Worm (Caenorhabditis elegans) whole organism, L4 larva: Measurements from ENCODE around the gene B0432.11.

Experiments used
- F26F4.8 ChIP-seq: fragments of 200-800 bp; sonication (Bioruptor generic); conservative IDR thresholded peaks from 2 replicates; pipeline ENCODE4 v1.3.6; 2022; ENCODE audit warnings: missing genetic modification characterization, missing compliant biosample characterization
- F44E2.7 ChIP-seq: fragments of 200-800 bp; sonication (Bioruptor generic); IDR thresholded peaks from 2 replicates; pipeline ENCODE4 v2.1.2; 2022; ENCODE audit warnings: missing genetic modification characterization, missing compliant biosample characterization
- F49E8.2 ChIP-seq: sonication (generic microtip); optimal IDR thresholded peaks from 2 replicates; lab custom pipeline; 2016; ENCODE audit warnings: missing compliant biosample characterization, mild to moderate bottlenecking, missing genetic modification characterization, borderline replicate concordance
- Y105C5A.15 ChIP-seq: fragments of 200-800 bp; sonication (Bioruptor generic); IDR thresholded peaks from 2 replicates; pipeline ENCODE4 v1.3.6; 2022; ENCODE audit warnings: missing genetic modification characterization, missing compliant biosample characterization
- ZK546.5 ChIP-seq, 2 experiments: sonication (generic microtip); optimal IDR thresholded peaks; 2 replicates each; lab custom pipeline; 2017; ENCODE audit warnings: missing biosample characterization in 2 of 2, missing genetic modification characterization in 2 of 2
- ceh-62 ChIP-seq: sonication (generic microtip); optimal IDR thresholded peaks from 2 replicates; lab custom pipeline; 2017; ENCODE audit warnings: missing biosample characterization, missing genetic modification characterization
- ctbp-1 ChIP-seq: fragments of 200-800 bp; sonication (Bioruptor generic); IDR thresholded peaks from 2 replicates; pipeline ENCODE4 v1.3.6; 2022; ENCODE audit warnings: missing genetic modification reagents, missing genetic modification characterization, missing compliant biosample characterization
- daf-19 ChIP-seq: fragments of 200-800 bp; sonication (Bioruptor generic); conservative IDR thresholded peaks from 2 replicates; pipeline ENCODE4 v1.3.6; 2022; ENCODE audit warnings: missing genetic modification characterization, missing compliant biosample characterization
- daf-8 ChIP-seq: fragments of 200-800 bp; sonication (Bioruptor generic); IDR thresholded peaks from 2 replicates; pipeline ENCODE4 v1.3.6; 2022; ENCODE audit warnings: missing genetic modification characterization, missing compliant biosample characterization
- dmd-6 ChIP-seq: fragments of 200-800 bp; sonication (Bioruptor generic); IDR thresholded peaks from 2 replicates; pipeline ENCODE4 v1.3.6; 2022; ENCODE audit warnings: missing genetic modification reagents, missing genetic modification characterization, missing compliant biosample characterization
- dmd-9 ChIP-seq: fragments of 200-800 bp; sonication (Bioruptor generic); IDR thresholded peaks from 2 replicates; pipeline ENCODE4 v1.3.6; 2022; ENCODE audit warnings: missing genetic modification reagents, missing genetic modification characterization, missing compliant biosample characterization
- dve-1 ChIP-seq: sonication (generic microtip); optimal IDR thresholded peaks from 2 replicates; lab custom pipeline; 2017; ENCODE audit warnings: antibody characterized with exemption, mild to moderate bottlenecking, missing genetic modification characterization, missing compliant biosample characterization; ENCODE audit not compliant: insufficient read depth
- hlh-30 ChIP-seq: sonication (generic microtip); optimal IDR thresholded peaks from 2 replicates; lab custom pipeline; 2017; ENCODE audit warnings: antibody characterized with exemption, mild to moderate bottlenecking, missing genetic modification characterization, missing compliant biosample characterization; ENCODE audit not compliant: insufficient read depth
- lim-7 ChIP-seq: fragments of 200-800 bp; sonication (Bioruptor generic); IDR thresholded peaks from 2 replicates; pipeline ENCODE4 v1.3.6; 2022; ENCODE audit warnings: missing genetic modification characterization, missing compliant biosample characterization
- lin-15B ChIP-seq: fragments of 150-350 bp; sonication (generic microtip); optimal IDR thresholded peaks from 3 replicates; lab custom pipeline; 2014; ENCODE audit warnings: missing biosample characterization, missing genetic modification characterization
- lin-39 ChIP-seq: fragments of 150-350 bp; optimal IDR thresholded peaks from 2 replicates; lab custom pipeline; 2014; ENCODE audit warnings: missing biosample characterization, missing genetic modification reagents, missing genetic modification characterization
- lir-3 ChIP-seq: sonication (generic microtip); optimal IDR thresholded peaks from 2 replicates; lab custom pipeline; 2016; ENCODE audit warnings: mild to moderate bottlenecking, missing genetic modification characterization, missing compliant biosample characterization
- lsy-2 ChIP-seq, 2 experiments: fragments of 150-350 bp in 1 of 2; sonication (generic microtip) in 1 of 2; optimal IDR thresholded peaks; 2 replicates each; lab custom pipeline; 2014 to 2017; ENCODE audit warnings: missing biosample characterization in 2 of 2, missing genetic modification characterization in 2 of 2
- madf-5 ChIP-seq, 2 experiments: fragments of 200-800 bp; sonication (Bioruptor generic); IDR thresholded peaks; 2 replicates each; pipeline ENCODE4 v1.3.6; 2022; ENCODE audit warnings: missing compliant biosample characterization in 2 of 2, missing genetic modification characterization in 2 of 2
- nhr-10 ChIP-seq: fragments of 150-350 bp; optimal IDR thresholded peaks from 2 replicates; lab custom pipeline; 2014; ENCODE audit warnings: missing biosample characterization, missing genetic modification characterization
- nhr-11 ChIP-seq: fragments of 150-350 bp; optimal IDR thresholded peaks from 2 replicates; lab custom pipeline; 2014; ENCODE audit warnings: missing biosample characterization, missing genetic modification characterization
- nhr-111 ChIP-seq: fragments of 200-800 bp; sonication (Bioruptor generic); optimal IDR thresholded peaks from 2 replicates; lab custom pipeline; 2018; ENCODE audit warnings: mild to moderate bottlenecking, missing genetic modification characterization, missing compliant biosample characterization
- nhr-48 ChIP-seq: sonication (generic microtip); optimal IDR thresholded peaks from 2 replicates; lab custom pipeline; 2016; ENCODE audit warnings: mild to moderate bottlenecking, missing genetic modification characterization, missing compliant biosample characterization
- php-3 ChIP-seq: fragments of 200-800 bp; sonication (Bioruptor generic); IDR thresholded peaks from 2 replicates; pipeline ENCODE4 v1.3.6; 2022; ENCODE audit warnings: missing genetic modification reagents, missing genetic modification characterization, missing compliant biosample characterization
- saeg-2 ChIP-seq: fragments of 200-800 bp; sonication (Bioruptor generic); IDR thresholded peaks from 2 replicates; pipeline ENCODE4 v1.3.6; 2022; ENCODE audit warnings: missing genetic modification reagents, missing genetic modification characterization, missing compliant biosample characterization
- sdz-12 ChIP-seq: fragments of 200-800 bp; sonication (Bioruptor generic); optimal IDR thresholded peaks from 2 replicates; lab custom pipeline; 2018; ENCODE audit warnings: mild to moderate bottlenecking, missing genetic modification characterization, missing compliant biosample characterization
- tra-1 ChIP-seq: fragments of 200-800 bp; sonication (Bioruptor generic); IDR thresholded peaks from 2 replicates; pipeline ENCODE4 v1.3.6; 2022; ENCODE audit warnings: missing genetic modification reagents, missing genetic modification characterization, missing compliant biosample characterization
- unc-62 ChIP-seq, 3 experiments: fragments of 150-350 bp in 1 of 3; sonication (generic microtip); optimal IDR thresholded peaks in 2 of 3; peaks in 1 of 3; 1 replicate in 1 of 3; 2 replicates in 2 of 3; lab custom pipeline; 2014 to 2017; ENCODE audit warnings: missing biosample characterization in 3 of 3, missing genetic modification characterization in 3 of 3, missing genetic modification reagents in 3 of 3, missing genotype in 1 of 3
- zfp-2 ChIP-seq: sonication (generic microtip); optimal IDR thresholded peaks from 2 replicates; lab custom pipeline; 2016; ENCODE audit warnings: mild to moderate bottlenecking, missing genetic modification characterization, missing compliant biosample characterization
- ztf-11 ChIP-seq: fragments of 150-350 bp; optimal IDR thresholded peaks from 2 replicates; lab custom pipeline; 2014; ENCODE audit warnings: missing biosample characterization, missing genetic modification characterization

Gene B0432.11

DNA sequence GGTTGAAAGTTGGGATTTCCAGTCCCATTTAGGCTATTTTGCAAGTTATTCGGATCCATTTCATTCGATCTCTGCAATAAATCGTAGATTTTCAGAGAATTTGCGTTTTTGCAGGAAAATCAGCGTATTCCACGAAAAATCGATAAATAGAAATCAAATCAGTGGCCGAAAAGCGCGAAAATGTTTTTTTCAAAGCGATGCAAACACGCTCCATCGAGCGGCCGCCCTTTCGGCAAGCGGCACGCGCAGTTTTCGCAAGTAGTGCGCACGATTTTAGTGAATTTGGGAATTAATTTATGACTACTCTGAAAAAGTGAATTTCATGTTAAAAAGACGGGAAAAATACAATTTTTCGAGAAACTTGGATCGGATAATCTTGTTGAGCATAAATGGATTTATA lies 39.4 kb downstream of the B0432.11 start (continued):
- TF ChIP-seq daf-19 (GFP tag; lab: Robert Waterston, UW) (peak; percentile 75; the same call in 1 of the 2 replicates), tra-1 (GFP tag; lab: Robert Waterston, UW) (peak; percentile 81), lin-39 (no peak), ZK546.5 (tag; optimal IDR thresholded peaks at IDR 0.05; lab: Kevin White, UChicago) (peak in 1 of 2 experiments; percentile 48), Y105C5A.15 (GFP tag; lab: Robert Waterston, UW) (no peak), lin-15B (tag; lab: Kevin White, UChicago) (peak; percentile 95), dve-1 (tag; lab: Kevin White, UChicago) (peak; percentile 98), madf-5 (GFP tag; IDR thresholded peaks at IDR 0.05; lab: Robert Waterston, UW) (no peak), dmd-6 (GFP tag; lab: Robert Waterston, UW) (peak; percentile 76), saeg-2 (0 out of 2 replicates have a peak, but pooled peaks have one; percentile 62), hlh-30 (tag; lab: Kevin White, UChicago) (peak; percentile 84), F44E2.7 (GFP tag; lab: Robert Waterston, UW) (peak; percentile 88; the same call in 1 of the 2 replicates), F49E8.2 (peak; percentile 84), ztf-11 (tag; lab: Kevin White, UChicago) (no peak), nhr-111 (GFP tag; lab: Kevin White, UChicago) (no peak), lir-3 (tag; lab: Kevin White, UChicago) (peak; percentile 0), nhr-11 (peak; percentile 90), lim-7 (peak; percentile 62; the same call in 1 of the 2 replicates), nhr-10 (peak; percentile 57), sdz-12 (GFP tag; lab: Kevin White, UChicago) (peak; percentile 79), nhr-48 (peak; percentile 73), zfp-2 (tag; lab: Kevin White, UChicago) (peak; percentile 68), ceh-62 (tag; lab: Kevin White, UChicago) (no peak), dmd-9 (GFP tag; lab: Robert Waterston, UW) (peak; percentile 87; the same call in 1 of the 2 replicates), php-3 (peak; percentile 77), F26F4.8 (no peak), daf-8 (no peak), ctbp-1 (GFP tag; lab: Robert Waterston, UW) (peak; percentile 78)

DNA sequence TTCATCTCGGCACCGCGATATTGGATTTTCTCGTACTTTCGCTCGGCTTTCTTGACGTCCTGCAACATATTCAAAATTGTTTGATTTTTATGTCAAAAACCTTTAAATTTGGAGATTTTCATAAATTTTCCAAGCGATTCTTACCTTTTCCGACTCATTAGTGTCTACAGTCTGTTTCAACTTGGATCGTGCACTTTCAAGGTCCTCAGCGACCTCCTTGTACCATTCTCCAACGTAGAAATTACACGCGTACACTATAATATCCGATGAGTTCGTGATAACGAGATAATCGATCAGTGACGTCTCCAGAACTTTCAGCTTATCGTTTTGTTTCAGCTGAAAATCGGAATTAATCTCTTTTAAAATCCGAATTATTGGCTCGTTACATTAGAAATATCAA lies 46.8 kb downstream of the B0432.11 start:
- no peak for TF ChIP-seq lim-7
- peak in 1 of 2 experiments; percentile 94 for TF ChIP-seq unc-62 (GFP tag; optimal IDR thresholded peaks at IDR 0.05 in 1 of 2; lab: Kevin White, UChicago)
- TF ChIP-seq unc-62 (tag; optimal IDR thresholded peaks at IDR 0.05; lab: Kevin White, UChicago) = no peak
- no peak for TF ChIP-seq lsy-2 (tag; optimal IDR thresholded peaks at IDR 0.05; lab: Kevin White, UChicago)
